Worm (Caenorhabditis elegans) whole organism, young adult: Measurements from ENCODE around the gene cutl-15.

Experiments used
- C17E4.6 ChIP-seq: fragments of 200-800 bp; sonication (Bioruptor generic); IDR thresholded peaks from 2 replicates; pipeline ENCODE4 v1.3.6; 2022; ENCODE audit warnings: missing genetic modification reagents, missing genetic modification characterization, missing compliant biosample characterization
- F49E8.2 ChIP-seq: sonication (generic microtip); optimal IDR thresholded peaks from 3 replicates; lab custom pipeline; 2017; ENCODE audit warnings: missing genetic modification characterization, mild to moderate bottlenecking, missing compliant biosample characterization, antibody characterized with exemption, moderate library complexity; ENCODE audit not compliant: insufficient read depth
- lin-40 ChIP-seq: sonication (generic microtip); optimal IDR thresholded peaks from 2 replicates; lab custom pipeline; 2016; ENCODE audit warnings: missing genetic modification characterization, mild to moderate bottlenecking, missing compliant biosample characterization, missing genotype, missing genetic modification reagents
- nhr-27 ChIP-seq: fragments of 200-800 bp; sonication (Bioruptor generic); optimal IDR thresholded peaks from 2 replicates; lab custom pipeline; 2018; ENCODE audit warnings: mild to moderate bottlenecking, missing genetic modification characterization, moderate library complexity, missing compliant biosample characterization
- rcor-1 ChIP-seq: fragments of 200-800 bp; sonication (Bioruptor generic); IDR thresholded peaks from 2 replicates; pipeline ENCODE4 v1.3.6; 2022; ENCODE audit warnings: missing genetic modification reagents, missing genetic modification characterization, missing compliant biosample characterization
- unc-62 ChIP-seq: fragments of 150-350 bp; optimal IDR thresholded peaks from 2 replicates; lab custom pipeline; 2014; ENCODE audit warnings: missing biosample characterization, missing genetic modification reagents, missing genetic modification characterization
- zfh-2 ChIP-seq: fragments of 200-800 bp; sonication (Bioruptor generic); conservative IDR thresholded peaks from 2 replicates; pipeline ENCODE4 v1.3.6; 2022; ENCODE audit warnings: missing genetic modification reagents, missing genetic modification characterization, missing compliant biosample characterization

- TF ChIP-seq lin-40 (no peak), unc-62 (no peak), nhr-27 (no peak), F49E8.2 (tag; lab: Kevin White, UChicago) (no peak), C17E4.6 (GFP tag; lab: Robert Waterston, UW) (no peak), rcor-1 (GFP tag; lab: Robert Waterston, UW) (no peak), zfh-2 (GFP tag; lab: Robert Waterston, UW) (no peak)
Observed at ce11 chrII:8898582-8899356, 48.7 kb downstream of the cutl-15 start.
